Fruit fly (Drosophila melanogaster): ENCODE results near the gene CG14323.

Gene CG14323

dm6 chr3R:17647444-17647843 lies 25.5 kb upstream of the CG14323 start, which contains the start of gene CG14322 (continued):
- no peak for TF ChIP-seq tap (tag; optimal IDR thresholded peaks at IDR 0.05)
- TF ChIP-seq aop (GFP tag; IDR thresholded peaks at IDR 0.05), result no peak
- TF ChIP-seq D19B (GFP tag; optimal IDR thresholded peaks at IDR 0.05), result peak; percentile 94
- TF ChIP-seq CoRest (tag; optimal IDR thresholded peaks at IDR 0.05), result peak; percentile 12
- no peak for TF ChIP-seq Sin3A (optimal IDR thresholded peaks at IDR 0.05)
- no peak for TF ChIP-seq pan (optimal IDR thresholded peaks at IDR 0.05)
- TF ChIP-seq pan (GFP tag; optimal IDR thresholded peaks at IDR 0.05 in 1 of 2, IDR thresholded peaks at IDR 0.05 in 1 of 2), result no peak
- TF ChIP-seq wor (GFP tag; IDR thresholded peaks at IDR 0.05), result no peak
- no peak for TF ChIP-seq CG18011 (GFP tag; optimal IDR thresholded peaks at IDR 0.05)
- no peak for TF ChIP-seq insv (GFP tag; optimal IDR thresholded peaks at IDR 0.05)
- TF ChIP-seq Bteb2 (GFP tag; optimal IDR thresholded peaks at IDR 0.05), result no peak
- TF ChIP-seq CG18599 (GFP tag; optimal IDR thresholded peaks at IDR 0.05), result no peak
- TF ChIP-seq CG31224 (GFP tag; IDR thresholded peaks at IDR 0.05), result no peak
- TF ChIP-seq Ravus (GFP tag; IDR thresholded peaks at IDR 0.05), result no peak
- peak; percentile 27 for TF ChIP-seq Ets65A (GFP tag)
- TF ChIP-seq CG6654 (GFP tag; optimal IDR thresholded peaks at IDR 0.05), result no peak
- no peak for TF ChIP-seq CG8281 (tag; optimal IDR thresholded peaks at IDR 0.05)
- no peak for TF ChIP-seq CG14014 (GFP tag; IDR thresholded peaks at IDR 0.05)
- TF ChIP-seq chm (GFP tag; IDR thresholded peaks at IDR 0.05), result no peak
- no peak for TF ChIP-seq Ssrp (tag; optimal IDR thresholded peaks at IDR 0.05)
- TF ChIP-seq CG3065 (GFP tag; optimal IDR thresholded peaks at IDR 0.05), result no peak
- TF ChIP-seq knrl (GFP tag; IDR thresholded peaks at IDR 0.05; ENCODE audit: partially characterized antibody), result peak; percentile 29; the same call in 1 of the 3 replicates
- no peak for TF ChIP-seq NC2α (GFP tag; optimal IDR thresholded peaks at IDR 0.05)
- TF ChIP-seq CG6854 (GFP tag; optimal IDR thresholded peaks at IDR 0.05), result no peak
- TF ChIP-seq Dad (GFP tag; optimal IDR thresholded peaks at IDR 0.05), result no peak
- TF ChIP-seq CG17186 (GFP tag; optimal IDR thresholded peaks at IDR 0.05), result no peak
- no peak for TF ChIP-seq gcm (GFP tag; optimal IDR thresholded peaks at IDR 0.05)
- peak; percentile 4 for TF ChIP-seq pfk (GFP tag; optimal IDR thresholded peaks at IDR 0.05)
- no peak for TF ChIP-seq zf30C (GFP tag; optimal IDR thresholded peaks at IDR 0.05)

dm6 chr3R:17646102-17647050 lies 24.5 kb upstream of the CG14323 start:
- TF ChIP-seq Dll (GFP tag; IDR thresholded peaks at IDR 0.05; ENCODE audit: partially characterized antibody), result peak; percentile 55; the same call in 2 of the 4 replicates
- TF ChIP-seq odd (GFP tag; optimal IDR thresholded peaks at IDR 0.05), result no peak
- no peak for TF ChIP-seq CG8290 (GFP tag; optimal IDR thresholded peaks at IDR 0.05)
- peak in 1 of 2 experiments; percentile 20 for TF ChIP-seq CG8290 (tag; optimal IDR thresholded peaks at IDR 0.05)
- TF ChIP-seq NfI (GFP tag; optimal IDR thresholded peaks at IDR 0.05), result no peak
- peak; percentile 40 for TF ChIP-seq sd (tag; optimal IDR thresholded peaks at IDR 0.05)
- no peak for TF ChIP-seq CG10267 (tag; optimal IDR thresholded peaks at IDR 0.05)
- no peak for TF ChIP-seq tin (GFP tag; optimal IDR thresholded peaks at IDR 0.05)
- peak; percentile 98 for TF ChIP-seq exex (tag; optimal IDR thresholded peaks at IDR 0.05)
- peak; percentile 62; the same call in 1 of the 2 replicates for TF ChIP-seq sna (GFP tag; IDR thresholded peaks at IDR 0.05; ENCODE audit: partially characterized antibody)
- TF ChIP-seq kni (GFP tag; optimal IDR thresholded peaks at IDR 0.05), result peak; percentile 6
- TF ChIP-seq Scr (GFP tag; IDR thresholded peaks at IDR 0.05; ENCODE audit: partially characterized antibody), result peak; percentile 72
- no peak for TF ChIP-seq Trl (optimal IDR thresholded peaks at IDR 0.05)
- TF ChIP-seq Trl (GFP tag; optimal IDR thresholded peaks at IDR 0.05), result no peak
- peak; percentile 63; the same call in 2 of the 3 replicates for TF ChIP-seq vnd (GFP tag; IDR thresholded peaks at IDR 0.05; ENCODE audit: partially characterized antibody)
- peak; percentile 64; the same call in 1 of the 3 replicates for TF ChIP-seq CG7963 (GFP tag; IDR thresholded peaks at IDR 0.05; ENCODE audit: partially characterized antibody)
- peak; percentile 75 for TF ChIP-seq CG3995 (GFP tag; optimal IDR thresholded peaks at IDR 0.05)
- peak; percentile 54 for TF ChIP-seq CG14860 (GFP tag; IDR thresholded peaks at IDR 0.05; ENCODE audit: partially characterized antibody)
- peak; percentile 69 for TF ChIP-seq bbx (GFP tag; IDR thresholded peaks at IDR 0.05; ENCODE audit: partially characterized antibody)
- TF ChIP-seq lilli (GFP tag; optimal IDR thresholded peaks at IDR 0.05), result peak; percentile 10
- no peak for TF ChIP-seq CG10654 (GFP tag; optimal IDR thresholded peaks at IDR 0.05)

Data from whole organism, embryonic.